Fruit fly (Drosophila melanogaster): ENCODE results near the gene ND-ASHI.
A peak's percentile ranks its signal among the peaks of the same experiment; 100 is the strongest.

The ND-ASHI gene

dm6 chrX:6656626-6657558, 22.0 kb downstream of the ND-ASHI start (continued):
- TF ChIP-seq ac (GFP tag; optimal IDR thresholded peaks at IDR 0.05) (no peak), Scr (GFP tag; IDR thresholded peaks at IDR 0.05; ENCODE audit: partially characterized antibody) (peak; percentile 15; the same call in 1 of the 2 replicates), CoRest (tag; optimal IDR thresholded peaks at IDR 0.05) (peak; percentile 51), Nf-YB (GFP tag; optimal IDR thresholded peaks at IDR 0.05) (peak; percentile 33), CG3281 (GFP tag; optimal IDR thresholded peaks at IDR 0.05) (peak; percentile 54), Hr3 (GFP tag; optimal IDR thresholded peaks at IDR 0.05) (peak; percentile 10), CG31441 (GFP tag; IDR thresholded peaks at IDR 0.05) (peak; percentile 57; the same call in 1 of the 2 replicates), trem (tag; optimal IDR thresholded peaks at IDR 0.05) (peak; percentile 46), crol (GFP tag; IDR thresholded peaks at IDR 0.05) (peak; percentile 60; the same call in 1 of the 2 replicates), CG34224 (GFP tag; IDR thresholded peaks at IDR 0.05; ENCODE audit: partially characterized antibody) (no peak), toy (GFP tag; IDR thresholded peaks at IDR 0.05) (no peak), row (GFP tag; IDR thresholded peaks at IDR 0.05) (peak; percentile 96), CG2712 (tag; optimal IDR thresholded peaks at IDR 0.05) (peak; percentile 58), CG3838 (GFP tag; optimal IDR thresholded peaks at IDR 0.05) (no peak), CG9727 (GFP tag; optimal IDR thresholded peaks at IDR 0.05) (peak; percentile 45), CG14014 (GFP tag; IDR thresholded peaks at IDR 0.05) (peak; percentile 45; the same call in 1 of the 2 replicates), CG9932 (GFP tag; IDR thresholded peaks at IDR 0.05) (peak; percentile 23; the same call in 1 of the 2 replicates), CG18619 (GFP tag; optimal IDR thresholded peaks at IDR 0.05) (peak; percentile 3), CG15514 (GFP tag; optimal IDR thresholded peaks at IDR 0.05) (peak; percentile 61), ap (GFP tag; IDR thresholded peaks at IDR 0.05) (no peak), Max (GFP tag; optimal IDR thresholded peaks at IDR 0.05) (peak; percentile 15), Drgx (GFP tag; IDR thresholded peaks at IDR 0.05) (peak; percentile 44; the same call in 1 of the 2 replicates), BEAF-32 (GFP tag; optimal IDR thresholded peaks at IDR 0.05) (peak; percentile 11), CG18599 (GFP tag; optimal IDR thresholded peaks at IDR 0.05) (peak; percentile 78), ham (GFP tag; IDR thresholded peaks at IDR 0.05) (no peak), gcm (GFP tag; optimal IDR thresholded peaks at IDR 0.05) (peak; percentile 31), CG13894 (tag; optimal IDR thresholded peaks at IDR 0.05) (peak; percentile 67), CG4424 (GFP tag; optimal IDR thresholded peaks at IDR 0.05) (peak; percentile 21), CG5180 (GFP tag; optimal IDR thresholded peaks at IDR 0.05) (peak; percentile 11), onecut (GFP tag; IDR thresholded peaks at IDR 0.05) (peak; percentile 28; the same call in 1 of the 2 replicates), CG12769 (tag; optimal IDR thresholded peaks at IDR 0.05) (peak; percentile 60), gce (GFP tag; IDR thresholded peaks at IDR 0.05) (0 out of 3 replicates have a peak, but pooled peaks have one; percentile 13), CG6254 (GFP tag; optimal IDR thresholded peaks at IDR 0.05) (peak; percentile 25), exex (tag; optimal IDR thresholded peaks at IDR 0.05) (peak; percentile 68), chm (GFP tag; IDR thresholded peaks at IDR 0.05) (0 out of 2 replicates have a peak, but pooled peaks have one; percentile 9), tll (GFP tag; optimal IDR thresholded peaks at IDR 0.05) (peak in 1 of 2 experiments; percentile 38), vvl (GFP tag; IDR thresholded peaks at IDR 0.05) (peak; percentile 52), Dbx (GFP tag; IDR thresholded peaks at IDR 0.05) (peak; percentile 14; the same call in 1 of the 3 replicates), rib (GFP tag; IDR thresholded peaks at IDR 0.05) (peak; percentile 54; the same call in 1 of the 2 replicates), CG30020 (tag; optimal IDR thresholded peaks at IDR 0.05) (peak; percentile 7), CG33213 (GFP tag; optimal IDR thresholded peaks at IDR 0.05) (no peak), CG10209 (GFP tag; optimal IDR thresholded peaks at IDR 0.05) (peak; percentile 39), CG10979 (tag; optimal IDR thresholded peaks at IDR 0.05) (peak; percentile 22), Ssrp (tag; optimal IDR thresholded peaks at IDR 0.05) (peak; percentile 31), ranshi (GFP tag; IDR thresholded peaks at IDR 0.05) (0 out of 2 replicates have a peak, but pooled peaks have one; percentile 4), cwo (GFP tag; optimal IDR thresholded peaks at IDR 0.05) (peak; percentile 52)

Data from whole organism, embryonic.